Worm (Caenorhabditis elegans) whole organism, L4 larva: ENCODE measurements around the gene T04A8.18.

Experiments used
- D1046.2 ChIP-seq: fragments of 200-800 bp; sonication (Bioruptor generic); IDR thresholded peaks from 2 replicates; pipeline ENCODE4 v1.3.6; 2022; ENCODE audit warnings: missing genetic modification characterization, missing compliant biosample characterization
- F10B5.3 ChIP-seq: sonication (generic microtip); optimal IDR thresholded peaks from 2 replicates; lab custom pipeline; 2016; ENCODE audit warnings: mild to moderate bottlenecking, missing genetic modification characterization, missing compliant biosample characterization
- F37D6.2 ChIP-seq: sonication (generic microtip); optimal IDR thresholded peaks from 2 replicates; lab custom pipeline; 2016; ENCODE audit warnings: mild to moderate bottlenecking, missing genetic modification characterization, missing compliant biosample characterization
- F49E8.2 ChIP-seq: sonication (generic microtip); optimal IDR thresholded peaks from 2 replicates; lab custom pipeline; 2016; ENCODE audit warnings: missing compliant biosample characterization, mild to moderate bottlenecking, missing genetic modification characterization, borderline replicate concordance
- R02D3.7 ChIP-seq: fragments of 150-350 bp; sonication (generic microtip); optimal IDR thresholded peaks from 3 replicates; lab custom pipeline; 2014; ENCODE audit warnings: missing biosample characterization, missing genetic modification characterization
- T26A8.4 ChIP-seq: fragments of 200-800 bp; sonication (Bioruptor generic); IDR thresholded peaks from 2 replicates; pipeline ENCODE4 v1.3.6; 2022; ENCODE audit warnings: missing genetic modification characterization, missing compliant biosample characterization
- aha-1 ChIP-seq: fragments of 150-350 bp; peaks from one replicate; lab custom pipeline; 2014; ENCODE audit warnings: missing biosample characterization, missing genetic modification characterization
- ama-1 ChIP-seq: fragments of 150-350 bp; optimal IDR thresholded peaks from 2 replicates; lab custom pipeline; 2014; ENCODE audit warnings: inconsistent platforms, mixed read lengths
- arid-1 ChIP-seq: fragments of 200-800 bp; sonication (Bioruptor generic); conservative IDR thresholded peaks from 2 replicates; pipeline ENCODE4 v1.3.6; 2022; ENCODE audit warnings: missing genetic modification reagents, missing genetic modification characterization, missing compliant biosample characterization
- attf-4 ChIP-seq: sonication (generic microtip); optimal IDR thresholded peaks from 3 replicates; lab custom pipeline; 2017; ENCODE audit warnings: missing biosample characterization, missing genetic modification characterization
- ceh-28 ChIP-seq: fragments of 150-350 bp; optimal IDR thresholded peaks from 2 replicates; lab custom pipeline; 2014; ENCODE audit warnings: missing biosample characterization, missing genetic modification reagents, missing genetic modification characterization
- ceh-44 ChIP-seq: fragments of 200-800 bp; sonication (Bioruptor generic); IDR thresholded peaks from 2 replicates; pipeline ENCODE4 v1.3.6; 2022; ENCODE audit warnings: missing genetic modification reagents, missing genetic modification characterization, missing compliant biosample characterization
- ces-1 ChIP-seq: fragments of 150-350 bp; sonication (generic microtip); optimal IDR thresholded peaks from 4 replicates; lab custom pipeline; 2014; ENCODE audit warnings: missing biosample characterization, missing genetic modification reagents, missing genetic modification characterization
- cey-2 ChIP-seq: sonication (generic microtip); optimal IDR thresholded peaks from 3 replicates; lab custom pipeline; 2017; ENCODE audit warnings: missing genetic modification characterization, mild to moderate bottlenecking, missing compliant biosample characterization, antibody characterized with exemption, borderline replicate concordance; ENCODE audit not compliant: insufficient read depth
- ctbp-1 ChIP-seq: fragments of 200-800 bp; sonication (Bioruptor generic); IDR thresholded peaks from 2 replicates; pipeline ENCODE4 v1.3.6; 2022; ENCODE audit warnings: missing genetic modification reagents, missing genetic modification characterization, missing compliant biosample characterization
- daf-12 ChIP-seq: fragments of 150-350 bp; optimal IDR thresholded peaks from 2 replicates; lab custom pipeline; 2014; ENCODE audit warnings: missing biosample characterization, missing genetic modification reagents, missing genetic modification characterization
- dmd-8 ChIP-seq: fragments of 200-800 bp; sonication (Bioruptor generic); IDR thresholded peaks from 2 replicates; pipeline ENCODE4 v1.3.6; 2022; ENCODE audit warnings: missing genetic modification characterization, missing compliant biosample characterization
- dmd-9 ChIP-seq: fragments of 200-800 bp; sonication (Bioruptor generic); IDR thresholded peaks from 2 replicates; pipeline ENCODE4 v1.3.6; 2022; ENCODE audit warnings: missing genetic modification reagents, missing genetic modification characterization, missing compliant biosample characterization
- dpl-1 ChIP-seq: fragments of 150-350 bp; optimal IDR thresholded peaks from 2 replicates; lab custom pipeline; 2014; ENCODE audit warnings: missing biosample characterization, missing genetic modification reagents, missing genetic modification characterization
- dve-1 ChIP-seq: sonication (generic microtip); optimal IDR thresholded peaks from 2 replicates; lab custom pipeline; 2017; ENCODE audit warnings: antibody characterized with exemption, mild to moderate bottlenecking, missing genetic modification characterization, missing compliant biosample characterization; ENCODE audit not compliant: insufficient read depth
- egl-27 ChIP-seq: sonication (generic microtip); optimal IDR thresholded peaks from 3 replicates; lab custom pipeline; 2017; ENCODE audit warnings: missing biosample characterization, missing genetic modification reagents, missing genetic modification characterization
- fkh-10 ChIP-seq: fragments of 150-350 bp; optimal IDR thresholded peaks from 2 replicates; lab custom pipeline; 2014; ENCODE audit warnings: missing biosample characterization, missing genetic modification reagents, missing genetic modification characterization
- gei-8 ChIP-seq: fragments of 200-800 bp; sonication (Bioruptor generic); optimal IDR thresholded peaks from 2 replicates; lab custom pipeline; 2018; ENCODE audit warnings: mild to moderate bottlenecking, missing genetic modification characterization, missing compliant biosample characterization
- hlh-11 ChIP-seq: fragments of 200-800 bp; sonication (Bioruptor generic); optimal IDR thresholded peaks from 2 replicates; lab custom pipeline; 2018; ENCODE audit warnings: mild to moderate bottlenecking, missing genetic modification characterization, missing compliant biosample characterization
- jun-1 ChIP-seq: fragments of 150-350 bp; optimal IDR thresholded peaks from 2 replicates; lab custom pipeline; 2014; ENCODE audit warnings: missing biosample characterization, missing genetic modification reagents, missing genetic modification characterization
- lim-7 ChIP-seq: fragments of 200-800 bp; sonication (Bioruptor generic); IDR thresholded peaks from 2 replicates; pipeline ENCODE4 v1.3.6; 2022; ENCODE audit warnings: missing genetic modification characterization, missing compliant biosample characterization
- lin-13 ChIP-seq: fragments of 150-350 bp; optimal IDR thresholded peaks from 2 replicates; lab custom pipeline; 2014; ENCODE audit warnings: missing biosample characterization, missing genetic modification reagents, missing genetic modification characterization
- lin-29 ChIP-seq: fragments of 200-800 bp; sonication (Bioruptor generic); IDR thresholded peaks from 2 replicates; pipeline ENCODE4 v1.3.6; 2022; ENCODE audit warnings: missing genetic modification reagents, missing genetic modification characterization, missing compliant biosample characterization
- lin-39 ChIP-seq: fragments of 150-350 bp; optimal IDR thresholded peaks from 2 replicates; lab custom pipeline; 2014; ENCODE audit warnings: missing biosample characterization, missing genetic modification reagents, missing genetic modification characterization
- lir-3 ChIP-seq: sonication (generic microtip); optimal IDR thresholded peaks from 2 replicates; lab custom pipeline; 2016; ENCODE audit warnings: mild to moderate bottlenecking, missing genetic modification characterization, missing compliant biosample characterization
- mdl-1 ChIP-seq, 2 experiments: fragments of 150-350 bp in 1 of 2; sonication (generic microtip) in 1 of 2; optimal IDR thresholded peaks; 2 replicates each; lab custom pipeline; 2014 to 2017; ENCODE audit warnings: missing biosample characterization in 2 of 2, missing genetic modification characterization in 2 of 2
- mes-2 ChIP-seq: sonication (generic microtip); optimal IDR thresholded peaks from 2 replicates; lab custom pipeline; 2016; ENCODE audit warnings: missing genotype, mild to moderate bottlenecking, missing genetic modification characterization, missing compliant biosample characterization; ENCODE audit not compliant: poor library complexity, severe bottlenecking
- nhr-10 ChIP-seq: fragments of 150-350 bp; optimal IDR thresholded peaks from 2 replicates; lab custom pipeline; 2014; ENCODE audit warnings: missing biosample characterization, missing genetic modification characterization
- nhr-102 ChIP-seq: sonication (generic microtip); optimal IDR thresholded peaks from 2 replicates; lab custom pipeline; 2016; ENCODE audit warnings: mild to moderate bottlenecking, missing genetic modification characterization, moderate library complexity, missing compliant biosample characterization
- nhr-28 ChIP-seq: fragments of 150-350 bp; optimal IDR thresholded peaks from 2 replicates; lab custom pipeline; 2014; ENCODE audit warnings: missing biosample characterization, missing genetic modification characterization
- nhr-42 ChIP-seq: fragments of 200-800 bp; sonication (Bioruptor generic); IDR thresholded peaks from 2 replicates; pipeline ENCODE4 v1.3.6; 2022; ENCODE audit warnings: missing genetic modification characterization, missing compliant biosample characterization
- nhr-6 ChIP-seq: fragments of 150-350 bp; optimal IDR thresholded peaks from 2 replicates; lab custom pipeline; 2014; ENCODE audit warnings: missing biosample characterization, missing genetic modification characterization
- nhr-76 ChIP-seq: fragments of 150-350 bp; optimal IDR thresholded peaks from 2 replicates; lab custom pipeline; 2014; ENCODE audit warnings: missing biosample characterization, missing genetic modification characterization
- nhr-77 ChIP-seq: fragments of 150-350 bp; optimal IDR thresholded peaks from 2 replicates; lab custom pipeline; 2014; ENCODE audit warnings: missing biosample characterization, missing genetic modification characterization
- php-3 ChIP-seq: fragments of 200-800 bp; sonication (Bioruptor generic); IDR thresholded peaks from 2 replicates; pipeline ENCODE4 v1.3.6; 2022; ENCODE audit warnings: missing genetic modification reagents, missing genetic modification characterization, missing compliant biosample characterization
- pqm-1 ChIP-seq: sonication (generic microtip); optimal IDR thresholded peaks from 2 replicates; lab custom pipeline; 2017; ENCODE audit warnings: missing biosample characterization, missing genetic modification characterization
- sdz-12 ChIP-seq: fragments of 200-800 bp; sonication (Bioruptor generic); optimal IDR thresholded peaks from 2 replicates; lab custom pipeline; 2018; ENCODE audit warnings: mild to moderate bottlenecking, missing genetic modification characterization, missing compliant biosample characterization
- skn-1 ChIP-seq: fragments of 150-350 bp; optimal IDR thresholded peaks from 2 replicates; lab custom pipeline; 2014; ENCODE audit warnings: missing biosample characterization, missing genetic modification characterization
- snpc-4 ChIP-seq: fragments of 150-350 bp; optimal IDR thresholded peaks from 2 replicates; lab custom pipeline; 2014; ENCODE audit warnings: missing biosample characterization, missing genetic modification characterization
- spr-1 ChIP-seq: sonication (generic microtip); optimal IDR thresholded peaks from 2 replicates; lab custom pipeline; 2016; ENCODE audit warnings: mild to moderate bottlenecking, missing genetic modification characterization, missing compliant biosample characterization
- unc-130 ChIP-seq: sonication (generic microtip); optimal IDR thresholded peaks from 2 replicates; lab custom pipeline; 2016; ENCODE audit warnings: missing genetic modification reagents, missing genetic modification characterization, missing compliant biosample characterization
- zag-1 ChIP-seq: fragments of 150-350 bp; optimal IDR thresholded peaks from 2 replicates; lab custom pipeline; 2014; ENCODE audit warnings: missing biosample characterization, missing genetic modification characterization
- zfp-2 ChIP-seq: sonication (generic microtip); optimal IDR thresholded peaks from 2 replicates; lab custom pipeline; 2016; ENCODE audit warnings: mild to moderate bottlenecking, missing genetic modification characterization, missing compliant biosample characterization
- zip-11 ChIP-seq: fragments of 200-800 bp; sonication (Bioruptor generic); IDR thresholded peaks from 2 replicates; pipeline ENCODE4 v1.3.6; 2022; ENCODE audit warnings: missing genetic modification characterization, missing compliant biosample characterization
- zip-2 ChIP-seq: fragments of 150-350 bp; optimal IDR thresholded peaks from 2 replicates; lab custom pipeline; 2014; ENCODE audit warnings: missing biosample characterization, missing genetic modification characterization
- ztf-11 ChIP-seq: fragments of 150-350 bp; optimal IDR thresholded peaks from 2 replicates; lab custom pipeline; 2014; ENCODE audit warnings: missing biosample characterization, missing genetic modification characterization
- ztf-7 ChIP-seq: fragments of 150-350 bp; optimal IDR thresholded peaks from 2 replicates; lab custom pipeline; 2014; ENCODE audit warnings: missing biosample characterization, missing genetic modification characterization

The T04A8.18 gene

ce11 chrIII:4689595-4689994 lies 19.4 kb upstream of the T04A8.18 start (continued):
- peak; percentile 90 for TF ChIP-seq ceh-44 (GFP tag; lab: Robert Waterston, UW)
- TF ChIP-seq aha-1 (tag; lab: Kevin White, UChicago) = peak; percentile 90
- no peak for TF ChIP-seq ama-1 (lab: Kevin White, UChicago)
- peak; percentile 84 for TF ChIP-seq ctbp-1 (GFP tag; lab: Robert Waterston, UW)
- peak; percentile 18 for TF ChIP-seq nhr-77 (tag; lab: Kevin White, UChicago)
- TF ChIP-seq dpl-1 = peak; percentile 60
- peak; percentile 30 for TF ChIP-seq F37D6.2 (tag; lab: Kevin White, UChicago)
- TF ChIP-seq zip-2 (tag; lab: Kevin White, UChicago) = peak; percentile 56
- TF ChIP-seq dve-1 (tag; lab: Kevin White, UChicago) = peak; percentile 76
- TF ChIP-seq snpc-4 (tag; lab: Kevin White, UChicago) = no peak
- TF ChIP-seq daf-12 (tag; lab: Kevin White, UChicago) = no peak
- peak; percentile 87 for TF ChIP-seq mes-2 (tag; lab: Kevin White, UChicago)
- peak; percentile 60 for TF ChIP-seq F10B5.3 (tag; lab: Kevin White, UChicago)
- peak; percentile 84 for TF ChIP-seq gei-8 (GFP tag; lab: Kevin White, UChicago)
- TF ChIP-seq dmd-8 (GFP tag; lab: Robert Waterston, UW) = peak; percentile 93
- no peak for TF ChIP-seq ceh-28 (tag; lab: Kevin White, UChicago)
- TF ChIP-seq lin-39 (tag; lab: Kevin White, UChicago) = no peak
- no peak for TF ChIP-seq nhr-10 (tag; lab: Kevin White, UChicago)
- peak; percentile 84 for TF ChIP-seq dmd-9 (GFP tag; lab: Robert Waterston, UW)
- TF ChIP-seq lin-13 (GFP tag; lab: Kevin White, UChicago) = peak; percentile 62
- peak; percentile 89 for TF ChIP-seq arid-1 (GFP tag; lab: Robert Waterston, UW)
- TF ChIP-seq ces-1 (GFP tag; lab: Kevin White, UChicago) = no peak
- peak; percentile 87 for TF ChIP-seq sdz-12 (GFP tag; lab: Kevin White, UChicago)
- TF ChIP-seq attf-4 = no peak
- TF ChIP-seq lir-3 (tag; lab: Kevin White, UChicago) = peak; percentile 75
- TF ChIP-seq nhr-102 (tag; lab: Kevin White, UChicago) = peak; percentile 59
- TF ChIP-seq php-3 = peak; percentile 55
- peak; percentile 84 for TF ChIP-seq D1046.2 (GFP tag; lab: Robert Waterston, UW)
- TF ChIP-seq fkh-10 = no peak
- no peak for TF ChIP-seq cey-2 (tag; lab: Kevin White, UChicago)
- TF ChIP-seq ztf-7 (tag; lab: Kevin White, UChicago) = peak; percentile 75

ce11 chrIII:4693281-4693680 lies 15.7 kb upstream of the T04A8.18 start, which contains the start of gene nifk-1:
Gene nifk-1 (minus strand): TSS chrIII:4693307.
- no peak for TF ChIP-seq skn-1 (tag; lab: Kevin White, UChicago)
- TF ChIP-seq dmd-9 (GFP tag; lab: Robert Waterston, UW) = no peak
- peak in 1 of 2 experiments; percentile 55 for TF ChIP-seq mdl-1 (tag; optimal IDR thresholded peaks at IDR 0.05; lab: Kevin White, UChicago)
- TF ChIP-seq R02D3.7 (tag; lab: Kevin White, UChicago) = no peak
- TF ChIP-seq ces-1 (GFP tag; lab: Kevin White, UChicago) = no peak
- no peak for TF ChIP-seq unc-130 (GFP tag; lab: Kevin White, UChicago)
- TF ChIP-seq lim-7 (GFP tag; lab: Robert Waterston, UW) = no peak
- no peak for TF ChIP-seq php-3
- TF ChIP-seq zip-11 (GFP tag; lab: Robert Waterston, UW) = no peak
- no peak for TF ChIP-seq pqm-1
- TF ChIP-seq zag-1 = no peak
- TF ChIP-seq nhr-6 = no peak
- TF ChIP-seq sdz-12 (GFP tag; lab: Kevin White, UChicago) = no peak
- TF ChIP-seq spr-1 (tag; lab: Kevin White, UChicago) = no peak
- no peak for TF ChIP-seq F49E8.2
- TF ChIP-seq hlh-11 (tag; lab: Kevin White, UChicago) = peak; percentile 80
- TF ChIP-seq ztf-11 (tag; lab: Kevin White, UChicago) = no peak
- no peak for TF ChIP-seq lin-29
- TF ChIP-seq zfp-2 (tag; lab: Kevin White, UChicago) = no peak
- peak; percentile 19 for TF ChIP-seq lin-13 (GFP tag; lab: Kevin White, UChicago)
- no peak for TF ChIP-seq nhr-42 (GFP tag; lab: Robert Waterston, UW)
- no peak for TF ChIP-seq jun-1 (tag; lab: Kevin White, UChicago)
- TF ChIP-seq nhr-76 (tag; lab: Kevin White, UChicago) = no peak
- no peak for TF ChIP-seq T26A8.4 (GFP tag; lab: Robert Waterston, UW)
- no peak for TF ChIP-seq egl-27
- peak; percentile 76 for TF ChIP-seq nhr-28 (tag; lab: Kevin White, UChicago)
- TF ChIP-seq snpc-4 (tag; lab: Kevin White, UChicago) = no peak
- no peak for TF ChIP-seq attf-4
- TF ChIP-seq ztf-7 (tag; lab: Kevin White, UChicago) = peak; percentile 28
